Worm (Caenorhabditis elegans): ENCODE measurements around the gene E02C12.6.

DNA sequence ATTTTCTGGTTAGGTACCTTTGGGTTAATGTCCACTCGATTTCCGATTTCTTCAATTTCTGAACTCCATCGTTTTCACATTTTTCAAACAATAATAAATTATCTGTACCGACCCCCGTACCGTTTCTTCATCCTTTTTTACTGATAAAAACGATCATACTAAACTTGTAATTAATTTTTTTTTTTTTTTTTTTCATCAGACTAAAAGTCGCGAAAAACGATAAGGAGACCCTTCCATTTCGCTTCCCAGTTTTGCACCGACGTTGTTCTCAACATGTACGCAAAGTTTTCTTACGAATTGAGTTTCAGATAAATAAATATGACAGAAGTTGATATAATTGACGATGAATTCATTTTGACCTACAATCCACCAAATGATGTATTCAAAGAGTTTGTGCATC is 49.7 kb downstream of the E02C12.6 start, which contains the start of gene F44A2.7:
- TF ChIP-seq T22C8.4 (GFP tag; IDR thresholded peaks at IDR 0.05) (no peak), med-1 (GFP tag; optimal IDR thresholded peaks at IDR 0.05; ENCODE audit: insufficient read depth) (no peak), tab-1 (GFP tag; IDR thresholded peaks at IDR 0.05) (no peak), cog-1 (tag; optimal IDR thresholded peaks at IDR 0.05) (no peak), flt-1 (GFP tag; IDR thresholded peaks at IDR 0.05) (no peak), ztf-23 (GFP tag; IDR thresholded peaks at IDR 0.05) (no peak), ref-1 (GFP tag; conservative IDR thresholded peaks at IDR 0.05) (no peak), ztf-29 (GFP tag; IDR thresholded peaks at IDR 0.05) (no peak), klf-2 (GFP tag; conservative IDR thresholded peaks at IDR 0.05) (no peak)
